Fruit fly (Drosophila melanogaster) whole organism: Measurements from ENCODE around the gene Nmd3.

Experiments
- CG8478 ChIP-seq: fragments of >200 bp; optimal IDR thresholded peaks from 2 replicates; lab custom pipeline; 2018; ENCODE audit warnings: inconsistent platforms
- pan ChIP-seq: fragments of >200 bp; optimal IDR thresholded peaks from 2 replicates; lab custom pipeline; 2017
- psq ChIP-seq: fragments of >200 bp; optimal IDR thresholded peaks from 2 replicates; lab custom pipeline; 2017
- usp ChIP-seq: fragments of >200 bp; optimal IDR thresholded peaks from 2 replicates; lab custom pipeline; 2017; ENCODE audit warnings: missing biosample characterization, missing genetic modification characterization, mixed read lengths

DNA sequence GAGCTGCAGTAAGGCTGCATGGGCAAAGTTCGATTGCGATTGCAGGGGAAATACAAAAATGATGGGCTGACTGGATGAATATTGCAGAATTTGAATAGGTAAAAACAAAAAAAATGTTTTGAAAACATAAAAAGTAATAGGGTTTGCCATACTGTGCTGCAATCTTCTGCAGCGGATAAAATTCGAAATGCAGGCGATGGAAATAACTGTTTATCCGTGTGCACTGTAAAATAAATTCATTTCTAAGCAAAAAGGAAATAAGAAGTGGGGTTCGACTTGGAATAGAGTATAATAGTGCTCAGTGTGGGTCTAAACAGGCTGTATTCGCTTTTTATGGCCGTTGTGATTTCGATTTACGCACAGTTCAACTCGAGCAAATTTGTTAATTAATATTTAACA lies 9.3 kb upstream of the Nmd3 start, which contains the start of gene CG14053:
- no peak for TF ChIP-seq pan (lab: Kevin White, UChicago)
- TF ChIP-seq usp (GFP tag; lab: Kevin White, UChicago) = no peak
- TF ChIP-seq psq = no peak
- no peak for TF ChIP-seq CG8478 (lab: Kevin White, UChicago)
